Fruit fly (Drosophila melanogaster) whole organism, adult: ENCODE measurements around the gene PolE1.
A peak's percentile ranks its signal among the peaks of the same experiment; 100 is the strongest.

ENCODE experiments used
- CG11617 ChIP-seq: fragments of 200-800 bp; sonication (Bioruptor generic); optimal IDR thresholded peaks from 2 replicates; lab custom pipeline; 2017; ENCODE audit warnings: mild to moderate bottlenecking, missing biosample characterization, missing genetic modification reagents, missing genetic modification characterization
- CG12768 ChIP-seq: fragments of 200-800 bp; sonication (Bioruptor generic); optimal IDR thresholded peaks from 2 replicates; lab custom pipeline; 2017; ENCODE audit warnings: missing biosample characterization, missing genetic modification characterization, mild to moderate bottlenecking, moderate library complexity, missing genetic modification reagents
- CG14711 ChIP-seq: fragments of 200-800 bp; sonication (Bioruptor generic); optimal IDR thresholded peaks from 2 replicates; lab custom pipeline; 2018; ENCODE audit warnings: missing biosample characterization, mild to moderate bottlenecking, missing genetic modification characterization, moderate library complexity
- CG1620 ChIP-seq: fragments of 200-800 bp; sonication (Bioruptor generic); optimal IDR thresholded peaks from 2 replicates; lab custom pipeline; 2016; ENCODE audit warnings: missing biosample characterization, missing genetic modification characterization
- CG33017 ChIP-seq: fragments of 200-800 bp; sonication (Bioruptor generic); optimal IDR thresholded peaks from 2 replicates; lab custom pipeline; 2018; ENCODE audit warnings: missing biosample characterization, mild to moderate bottlenecking, missing genetic modification characterization, moderate library complexity
- CG5204 ChIP-seq: fragments of 200-800 bp; sonication (Bioruptor generic); optimal IDR thresholded peaks from 2 replicates; lab custom pipeline; 2016; ENCODE audit warnings: missing biosample characterization, missing genetic modification characterization
- CG7045 ChIP-seq: fragments of 200-800 bp; sonication (Bioruptor generic); optimal IDR thresholded peaks from 2 replicates; lab custom pipeline; 2017; ENCODE audit warnings: missing biosample characterization, mild to moderate bottlenecking, missing genetic modification characterization
- CG7101 ChIP-seq: fragments of 200-800 bp; sonication (Bioruptor generic); optimal IDR thresholded peaks from 2 replicates; lab custom pipeline; 2018; ENCODE audit warnings: missing biosample characterization, mild to moderate bottlenecking, missing genetic modification characterization, moderate library complexity
- Clk ChIP-seq: fragments of 200-800 bp; sonication (Bioruptor generic); optimal IDR thresholded peaks from 2 replicates; lab custom pipeline; 2017; ENCODE audit warnings: missing biosample characterization, missing genetic modification characterization
- Crg-1 ChIP-seq: fragments of 200-800 bp; sonication (Bioruptor generic); optimal IDR thresholded peaks from 2 replicates; lab custom pipeline; 2016; ENCODE audit warnings: missing biosample characterization, missing genetic modification characterization
- Hr96 ChIP-seq: fragments of 200-800 bp; sonication (Bioruptor generic); optimal IDR thresholded peaks from 2 replicates; lab custom pipeline; 2016; ENCODE audit warnings: missing biosample characterization, missing genetic modification characterization
- Mnt ChIP-seq: fragments of 200-800 bp; sonication (Bioruptor generic); optimal IDR thresholded peaks from 2 replicates; lab custom pipeline; 2016; ENCODE audit warnings: missing biosample characterization, mild to moderate bottlenecking, missing genetic modification characterization
- bab1 ChIP-seq: fragments of 200-800 bp; sonication (Bioruptor generic); optimal IDR thresholded peaks from 3 replicates; lab custom pipeline; 2019; ENCODE audit warnings: missing biosample characterization, mild to moderate bottlenecking, missing genetic modification characterization, moderate library complexity
- cic ChIP-seq: fragments of 200-800 bp; sonication (Bioruptor generic); optimal IDR thresholded peaks from 2 replicates; lab custom pipeline; 2017; ENCODE audit warnings: missing biosample characterization, mild to moderate bottlenecking, missing genetic modification characterization, moderate library complexity
- cnc ChIP-seq, 2 experiments: fragments of >200 bp; optimal IDR thresholded peaks; 2 replicates each; lab custom pipeline; 2017
- kay ChIP-seq: fragments of 200-800 bp; sonication (Bioruptor generic); peaks from one replicate; lab custom pipeline; 2016; ENCODE audit warnings: missing biosample characterization, missing genetic modification characterization, borderline replicate concordance
- ovo ChIP-seq: fragments of 200-800 bp; sonication (Bioruptor generic); optimal IDR thresholded peaks from 2 replicates; lab custom pipeline; 2016; ENCODE audit warnings: missing biosample characterization, missing genetic modification characterization
- pad ChIP-seq: fragments of 200-800 bp; sonication (Bioruptor generic); optimal IDR thresholded peaks from 3 replicates; lab custom pipeline; 2017; ENCODE audit warnings: missing biosample characterization, missing genetic modification characterization, mild to moderate bottlenecking, moderate library complexity, missing genetic modification reagents
- tj ChIP-seq: fragments of 200-800 bp; sonication (Bioruptor generic); optimal IDR thresholded peaks from 3 replicates; lab custom pipeline; 2017; ENCODE audit warnings: missing biosample characterization, mild to moderate bottlenecking, missing genetic modification characterization, moderate library complexity
- toe ChIP-seq: fragments of 200-800 bp; sonication (Bioruptor generic); optimal IDR thresholded peaks from 2 replicates; lab custom pipeline; 2016; ENCODE audit warnings: missing biosample characterization, missing genetic modification characterization

PolE1 gene

dm6 chr3R:23316867-23317266 is 31.1 kb upstream of the PolE1 start:
- TF ChIP-seq CG11617 (GFP tag; lab: Kevin White, UChicago) (no peak), Mnt (GFP tag; lab: Kevin White, UChicago) (no peak), cic (GFP tag; lab: Kevin White, UChicago) (peak; percentile 92), CG12768 (GFP tag; lab: Kevin White, UChicago) (no peak)

- TF ChIP-seq kay, result no peak
- TF ChIP-seq tj (GFP tag; lab: Kevin White, UChicago), result peak; percentile 14
Observed at dm6 chr3R:23318928-23319327, 29.0 kb upstream of the PolE1 start.

- TF ChIP-seq kay, result peak; percentile 8
- no peak for TF ChIP-seq CG7045 (GFP tag; lab: Kevin White, UChicago)
Observed at dm6 chr3R:23320251-23320650, 27.7 kb upstream of the PolE1 start.

dm6 chr3R:23323639-23324350 is 24.1 kb upstream of the PolE1 start:
- TF ChIP-seq Clk (GFP tag; lab: Kevin White, UChicago) (no peak), cic (GFP tag; lab: Kevin White, UChicago) (no peak), CG7045 (GFP tag; lab: Kevin White, UChicago) (no peak), CG33017 (no peak), CG1620 (GFP tag; lab: Kevin White, UChicago) (no peak), CG5204 (GFP tag; lab: Kevin White, UChicago) (no peak), pad (GFP tag; lab: Kevin White, UChicago) (no peak), Crg-1 (no peak), bab1 (GFP tag; lab: Kevin White, UChicago) (no peak), toe (GFP tag; lab: Kevin White, UChicago) (no peak), CG7101 (tag; lab: Kevin White, UChicago) (no peak), CG14711 (no peak)

dm6 chr3R:23325710-23326109 is 22.2 kb upstream of the PolE1 start:
- TF ChIP-seq CG11617 (GFP tag; lab: Kevin White, UChicago) (no peak), Clk (GFP tag; lab: Kevin White, UChicago) (no peak), CG1620 (GFP tag; lab: Kevin White, UChicago) (no peak), ovo (no peak), cic (GFP tag; lab: Kevin White, UChicago) (no peak), Hr96 (GFP tag; lab: Kevin White, UChicago) (no peak), bab1 (GFP tag; lab: Kevin White, UChicago) (no peak), toe (GFP tag; lab: Kevin White, UChicago) (no peak), Mnt (GFP tag; lab: Kevin White, UChicago) (no peak), CG12768 (GFP tag; lab: Kevin White, UChicago) (no peak), tj (GFP tag; lab: Kevin White, UChicago) (no peak), kay (no peak), CG7101 (tag; lab: Kevin White, UChicago) (no peak), pad (GFP tag; lab: Kevin White, UChicago) (no peak), CG14711 (no peak), cnc (optimal IDR thresholded peaks at IDR 0.05; lab: Kevin White, UChicago) (no peak), Crg-1 (no peak), CG7045 (GFP tag; lab: Kevin White, UChicago) (no peak), CG5204 (GFP tag; lab: Kevin White, UChicago) (no peak)

- TF ChIP-seq CG12768 (GFP tag; lab: Kevin White, UChicago), result peak; percentile 17
- no peak for TF ChIP-seq cic (GFP tag; lab: Kevin White, UChicago)
- no peak for TF ChIP-seq CG1620 (GFP tag; lab: Kevin White, UChicago)
- no peak for TF ChIP-seq toe (GFP tag; lab: Kevin White, UChicago)
- peak; percentile 6 for TF ChIP-seq Clk (GFP tag; lab: Kevin White, UChicago)
- no peak for TF ChIP-seq Crg-1
- no peak for TF ChIP-seq CG7045 (GFP tag; lab: Kevin White, UChicago)
- no peak for TF ChIP-seq CG5204 (GFP tag; lab: Kevin White, UChicago)
- TF ChIP-seq Hr96 (GFP tag; lab: Kevin White, UChicago), result no peak
- peak; percentile 26 for TF ChIP-seq CG33017
- TF ChIP-seq CG14711, result no peak
- peak; percentile 36 for TF ChIP-seq CG7101 (tag; lab: Kevin White, UChicago)
- no peak for TF ChIP-seq cnc (optimal IDR thresholded peaks at IDR 0.05; lab: Kevin White, UChicago)
- no peak for TF ChIP-seq ovo
- TF ChIP-seq pad (GFP tag; lab: Kevin White, UChicago), result no peak
Observed at dm6 chr3R:23326292-23326691, 21.6 kb upstream of the PolE1 start.

- TF ChIP-seq Mnt (GFP tag; lab: Kevin White, UChicago) (no peak), CG5204 (GFP tag; lab: Kevin White, UChicago) (no peak), Hr96 (GFP tag; lab: Kevin White, UChicago) (no peak), Crg-1 (no peak), CG14711 (no peak), CG7045 (GFP tag; lab: Kevin White, UChicago) (no peak), CG11617 (GFP tag; lab: Kevin White, UChicago) (no peak), toe (GFP tag; lab: Kevin White, UChicago) (no peak)
Observed at dm6 chr3R:23327707-23328106, 20.2 kb upstream of the PolE1 start.
